Fruit fly (Drosophila melanogaster) whole organism, embryonic: ENCODE data around the gene Pebp1.

ENCODE experiments used
- Asciz ChIP-seq: fragments of 200-800 bp; sonication (Bioruptor generic); optimal IDR thresholded peaks from 2 replicates; lab custom pipeline; 2017; ENCODE audit warnings: missing biosample characterization, mild to moderate bottlenecking, missing genetic modification characterization, missing genetic modification reagents
- BtbVII ChIP-seq: fragments of 200-800 bp; sonication (Bioruptor generic); optimal IDR thresholded peaks from 3 replicates; lab custom pipeline; 2017; ENCODE audit warnings: missing biosample characterization, mild to moderate bottlenecking, missing genetic modification characterization
- CG10147 ChIP-seq: fragments of 200-800 bp; sonication (Bioruptor generic); optimal IDR thresholded peaks from 2 replicates; lab custom pipeline; 2019; ENCODE audit warnings: missing biosample characterization, mild to moderate bottlenecking, missing genetic modification characterization, moderate library complexity
- CG10209 ChIP-seq: fragments of 200-800 bp; sonication (Bioruptor generic); optimal IDR thresholded peaks from 3 replicates; lab custom pipeline; 2017; ENCODE audit warnings: missing biosample characterization, mild to moderate bottlenecking, missing genetic modification characterization, missing genetic modification reagents
- CG10431 ChIP-seq: fragments of 200-800 bp; sonication (Bioruptor generic); optimal IDR thresholded peaks from 3 replicates; lab custom pipeline; 2018; ENCODE audit warnings: missing biosample characterization, mild to moderate bottlenecking, missing genetic modification characterization
- CG10654 ChIP-seq: fragments of 200-800 bp; sonication (Bioruptor generic); optimal IDR thresholded peaks from 2 replicates; lab custom pipeline; 2016; ENCODE audit warnings: missing biosample characterization, missing genetic modification characterization
- CG12104 ChIP-seq: fragments of 200-800 bp; sonication (Bioruptor generic); optimal IDR thresholded peaks from 3 replicates; lab custom pipeline; 2016; ENCODE audit warnings: missing biosample characterization, missing genetic modification characterization
- CG12659 ChIP-seq: fragments of 200-800 bp; sonication (Bioruptor generic); optimal IDR thresholded peaks from 3 replicates; lab custom pipeline; 2017; ENCODE audit warnings: mild to moderate bottlenecking, missing biosample characterization, missing genetic modification reagents, missing genetic modification characterization
- CG14441 ChIP-seq: fragments of 200-800 bp; sonication (Bioruptor generic); IDR thresholded peaks from 2 replicates; pipeline ENCODE4 v1.3.6; 2022; ENCODE audit warnings: missing biosample characterization, missing genetic modification characterization
- CG14710 ChIP-seq: fragments of 200-800 bp; sonication (Bioruptor generic); optimal IDR thresholded peaks from 3 replicates; lab custom pipeline; 2019; ENCODE audit warnings: missing biosample characterization, mild to moderate bottlenecking, missing genetic modification characterization, moderate library complexity
- CG14860 ChIP-seq: fragments of 200-800 bp; sonication (Bioruptor generic); IDR thresholded peaks from 3 replicates; pipeline ENCODE4 v1.3.6; 2022; ENCODE audit warnings: missing biosample characterization, missing genetic modification characterization; ENCODE audit not compliant: partially characterized antibody
- CG15011 ChIP-seq: fragments of 200-800 bp; sonication (Bioruptor generic); optimal IDR thresholded peaks from 3 replicates; lab custom pipeline; 2018; ENCODE audit warnings: missing biosample characterization, mild to moderate bottlenecking, missing genetic modification characterization
- CG16813 ChIP-seq: fragments of 200-800 bp; sonication (Bioruptor generic); IDR thresholded peaks from 3 replicates; pipeline ENCODE4 v1.3.6; 2022; ENCODE audit warnings: missing biosample characterization, missing genetic modification characterization; ENCODE audit not compliant: partially characterized antibody
- CG17186 ChIP-seq: fragments of 200-800 bp; sonication (Bioruptor generic); optimal IDR thresholded peaks from 3 replicates; lab custom pipeline; 2017; ENCODE audit warnings: missing biosample characterization, missing genetic modification reagents, missing genetic modification characterization
- CG17328 ChIP-seq: fragments of 200-800 bp; sonication (Bioruptor generic); IDR thresholded peaks from 2 replicates; pipeline ENCODE4 v1.3.6; 2022; ENCODE audit warnings: missing biosample characterization, missing genetic modification characterization
- CG2875 ChIP-seq: fragments of 200-800 bp; sonication (Bioruptor generic); optimal IDR thresholded peaks from 2 replicates; lab custom pipeline; 2017; ENCODE audit warnings: missing biosample characterization, mild to moderate bottlenecking, missing genetic modification characterization, missing genetic modification reagents
- CG3838 ChIP-seq: fragments of 200-800 bp; sonication (Bioruptor generic); optimal IDR thresholded peaks from 3 replicates; lab custom pipeline; 2016; ENCODE audit warnings: missing biosample characterization, missing genetic modification characterization
- CG4424 ChIP-seq: fragments of 200-800 bp; sonication (Bioruptor generic); optimal IDR thresholded peaks from 3 replicates; lab custom pipeline; 2016; ENCODE audit warnings: missing biosample characterization, missing genetic modification characterization
- CG8089 ChIP-seq: fragments of 200-800 bp; sonication (Bioruptor generic); optimal IDR thresholded peaks from 3 replicates; lab custom pipeline; 2016; ENCODE audit warnings: missing biosample characterization, missing genetic modification characterization
- CG8281 ChIP-seq: fragments of 200-800 bp; sonication (Bioruptor generic); optimal IDR thresholded peaks from 2 replicates; lab custom pipeline; 2018; ENCODE audit warnings: missing biosample characterization, mild to moderate bottlenecking, missing genetic modification characterization, moderate library complexity
- Dfd ChIP-seq, 2 experiments: fragments of >200 bp; optimal IDR thresholded peaks; 2 replicates each; lab custom pipeline; 2017; ENCODE audit warnings: missing biosample characterization in 2 of 2, missing genetic modification characterization in 2 of 2
- Ets97D ChIP-seq: fragments of 200-800 bp; sonication (Bioruptor generic); optimal IDR thresholded peaks from 3 replicates; lab custom pipeline; 2016; ENCODE audit warnings: missing biosample characterization, missing genetic modification characterization
- H2.0 ChIP-seq: fragments of 200-800 bp; sonication (Bioruptor generic); IDR thresholded peaks from 2 replicates; pipeline ENCODE4 v1.3.6; 2022; ENCODE audit warnings: missing biosample characterization, missing genetic modification characterization
- Hr3 ChIP-seq: fragments of 200-800 bp; sonication (Bioruptor generic); optimal IDR thresholded peaks from 3 replicates; lab custom pipeline; 2016; ENCODE audit warnings: missing biosample characterization, missing genetic modification characterization
- Meics ChIP-seq: fragments of 200-800 bp; sonication (Bioruptor generic); optimal IDR thresholded peaks from 2 replicates; lab custom pipeline; 2017; ENCODE audit warnings: missing biosample characterization, mild to moderate bottlenecking, missing genetic modification characterization
- NC2α ChIP-seq: fragments of 200-800 bp; sonication (Bioruptor generic); optimal IDR thresholded peaks from 2 replicates; lab custom pipeline; 2016; ENCODE audit warnings: missing biosample characterization, missing genetic modification characterization
- Rx ChIP-seq: fragments of 200-800 bp; sonication (Bioruptor generic); IDR thresholded peaks from 2 replicates; pipeline ENCODE4 v1.3.6; 2022; ENCODE audit warnings: missing biosample characterization, missing genetic modification characterization
- Side ChIP-seq: fragments of 200-800 bp; sonication (Bioruptor generic); optimal IDR thresholded peaks from 2 replicates; lab custom pipeline; 2016; ENCODE audit warnings: missing biosample characterization, missing genetic modification characterization
- Spps ChIP-seq: fragments of 200-800 bp; sonication (Bioruptor generic); optimal IDR thresholded peaks from 2 replicates; lab custom pipeline; 2018; ENCODE audit warnings: missing biosample characterization, mild to moderate bottlenecking, missing genetic modification characterization
- bcd ChIP-seq: fragments of 200-800 bp; sonication (Bioruptor generic); optimal IDR thresholded peaks from 2 replicates; lab custom pipeline; 2017; ENCODE audit warnings: missing biosample characterization, mild to moderate bottlenecking, missing genetic modification characterization
- cato ChIP-seq: fragments of 200-800 bp; sonication (Bioruptor generic); optimal IDR thresholded peaks from 2 replicates; lab custom pipeline; 2016; ENCODE audit warnings: missing biosample characterization, missing genetic modification characterization, borderline replicate concordance
- dm ChIP-seq: fragments of 200-800 bp; sonication (Bioruptor generic); optimal IDR thresholded peaks from 3 replicates; lab custom pipeline; 2016; ENCODE audit warnings: missing biosample characterization, missing genetic modification characterization
- dmrt11E ChIP-seq: fragments of 200-800 bp; sonication (Bioruptor generic); optimal IDR thresholded peaks from 3 replicates; lab custom pipeline; 2018; ENCODE audit warnings: missing biosample characterization, mild to moderate bottlenecking, missing genetic modification characterization, moderate library complexity
- gce ChIP-seq: fragments of 200-800 bp; sonication (Bioruptor generic); IDR thresholded peaks from 3 replicates; pipeline ENCODE4 v1.3.6; 2022; ENCODE audit warnings: missing biosample characterization, missing genetic modification characterization
- ham ChIP-seq: fragments of 200-800 bp; sonication (Bioruptor generic); IDR thresholded peaks from 2 replicates; pipeline ENCODE4 v1.3.6; 2022; ENCODE audit warnings: missing biosample characterization, missing genetic modification characterization
- hbn ChIP-seq: fragments of 200-800 bp; sonication (Bioruptor generic); IDR thresholded peaks from 2 replicates; pipeline ENCODE4 v1.3.6; 2022; ENCODE audit warnings: missing biosample characterization, missing genetic modification characterization; ENCODE audit not compliant: partially characterized antibody
- jing ChIP-seq: fragments of 200-800 bp; sonication (Bioruptor generic); optimal IDR thresholded peaks from 2 replicates; lab custom pipeline; 2018; ENCODE audit warnings: missing biosample characterization, mild to moderate bottlenecking, missing genetic modification characterization
- luna ChIP-seq: fragments of 200-800 bp; sonication (Bioruptor generic); optimal IDR thresholded peaks from 2 replicates; lab custom pipeline; 2016; ENCODE audit warnings: missing biosample characterization, missing genetic modification characterization
- mam ChIP-seq: fragments of 200-800 bp; sonication (Bioruptor generic); optimal IDR thresholded peaks from 3 replicates; lab custom pipeline; 2016; ENCODE audit warnings: missing biosample characterization, missing genetic modification characterization
- mirr ChIP-seq: fragments of 200-800 bp; sonication (Bioruptor generic); optimal IDR thresholded peaks from 3 replicates; lab custom pipeline; 2018; ENCODE audit warnings: missing biosample characterization, mild to moderate bottlenecking, missing genetic modification characterization
- nerfin-2 ChIP-seq: fragments of 200-800 bp; sonication (Bioruptor generic); IDR thresholded peaks from 2 replicates; pipeline ENCODE4 v1.3.6; 2022; ENCODE audit warnings: missing biosample characterization, missing genetic modification characterization; ENCODE audit not compliant: partially characterized antibody
- nom ChIP-seq: fragments of 200-800 bp; sonication (Bioruptor generic); optimal IDR thresholded peaks from 2 replicates; lab custom pipeline; 2017; ENCODE audit warnings: missing biosample characterization, missing genetic modification characterization, mild to moderate bottlenecking, moderate library complexity, missing genetic modification reagents
- pb ChIP-seq: fragments of 200-800 bp; sonication (Bioruptor generic); optimal IDR thresholded peaks from 3 replicates; lab custom pipeline; 2016; ENCODE audit warnings: missing biosample characterization, missing genetic modification characterization
- pfk ChIP-seq: fragments of 200-800 bp; sonication (Bioruptor generic); optimal IDR thresholded peaks from 2 replicates; lab custom pipeline; 2018; ENCODE audit warnings: missing biosample characterization, mild to moderate bottlenecking, missing genetic modification characterization, moderate library complexity
- pnt ChIP-seq: fragments of 200-800 bp; sonication (Bioruptor generic); optimal IDR thresholded peaks from 3 replicates; lab custom pipeline; 2016; ENCODE audit warnings: missing biosample characterization, missing genetic modification characterization
- ro ChIP-seq: fragments of 200-800 bp; sonication (Bioruptor generic); IDR thresholded peaks from 2 replicates; pipeline ENCODE4 v1.3.6; 2022; ENCODE audit warnings: missing biosample characterization, missing genetic modification characterization
- so ChIP-seq: fragments of 200-800 bp; sonication (Bioruptor generic); IDR thresholded peaks from 3 replicates; pipeline ENCODE4 v1.3.6; 2022; ENCODE audit warnings: missing biosample characterization, missing genetic modification characterization
- tgo ChIP-seq: fragments of 200-800 bp; sonication (Bioruptor generic); IDR thresholded peaks from 3 replicates; pipeline ENCODE4 v1.3.6; 2022; ENCODE audit warnings: missing biosample characterization, missing genetic modification characterization
- trem ChIP-seq: fragments of 200-800 bp; optimal IDR thresholded peaks from 3 replicates; lab custom pipeline; 2019; ENCODE audit warnings: missing biosample characterization, mild to moderate bottlenecking, missing genetic modification characterization, moderate library complexity
- zfh2 ChIP-seq: fragments of 200-800 bp; sonication (Bioruptor generic); optimal IDR thresholded peaks from 2 replicates; lab custom pipeline; 2016; ENCODE audit warnings: missing biosample characterization, missing genetic modification characterization

Gene Pebp1

dm6 chr3R:22491088-22491879, 25.4 kb downstream of the Pebp1 start, which contains the start of the genes CCT1 and tHMG1 (continued):
- TF ChIP-seq CG2875 (GFP tag; lab: Kevin White, UChicago) (no peak), so (GFP tag; lab: Robert Waterston, UW) (no peak), trem (tag; lab: Kevin White, UChicago) (peak; percentile 77), Spps (tag; lab: Kevin White, UChicago) (peak; percentile 19), CG10431 (GFP tag; lab: Kevin White, UChicago) (no peak), nom (no peak), CG10654 (GFP tag; lab: Kevin White, UChicago) (no peak), Rx (GFP tag; lab: Robert Waterston, UW) (no peak), CG12659 (GFP tag; lab: Kevin White, UChicago) (peak; percentile 35), CG15011 (GFP tag; lab: Kevin White, UChicago) (no peak), zfh2 (GFP tag; lab: Kevin White, UChicago) (no peak), bcd (GFP tag; lab: Kevin White, UChicago) (no peak), dm (GFP tag; lab: Kevin White, UChicago) (peak; percentile 76), nerfin-2 (GFP tag; lab: Robert Waterston, UW) (peak; percentile 84), pnt (GFP tag; lab: Kevin White, UChicago) (no peak), mam (GFP tag; lab: Kevin White, UChicago) (no peak), Dfd (GFP tag; optimal IDR thresholded peaks at IDR 0.05; lab: Kevin White, UChicago) (no peak), CG8281 (tag; lab: Kevin White, UChicago) (no peak), pb (GFP tag; lab: Kevin White, UChicago) (no peak), tgo (GFP tag; lab: Robert Waterston, UW) (no peak), CG10209 (GFP tag; lab: Kevin White, UChicago) (no peak), CG3838 (no peak), luna (GFP tag; lab: Kevin White, UChicago) (no peak), CG16813 (GFP tag; lab: Robert Waterston, UW) (peak; percentile 96), CG14710 (tag; lab: Kevin White, UChicago) (peak; percentile 67), BtbVII (GFP tag; lab: Kevin White, UChicago) (no peak), CG8089 (GFP tag; lab: Kevin White, UChicago) (no peak), CG17328 (GFP tag; lab: Robert Waterston, UW) (no peak), CG4424 (GFP tag; lab: Kevin White, UChicago) (peak; percentile 24), Side (GFP tag; lab: Kevin White, UChicago) (no peak), gce (GFP tag; lab: Robert Waterston, UW) (no peak), mirr (no peak), pfk (no peak), CG12104 (GFP tag; lab: Kevin White, UChicago) (no peak), ham (GFP tag; lab: Robert Waterston, UW) (no peak), CG10147 (GFP tag; lab: Kevin White, UChicago) (no peak), dmrt11E (no peak), cato (GFP tag; lab: Kevin White, UChicago) (no peak), Hr3 (GFP tag; lab: Kevin White, UChicago) (no peak), CG14860 (GFP tag; lab: Robert Waterston, UW) (peak; percentile 95), NC2α (GFP tag; lab: Kevin White, UChicago) (no peak), Asciz (GFP tag; lab: Kevin White, UChicago) (no peak), ro (GFP tag; lab: Robert Waterston, UW) (no peak), Meics (GFP tag; lab: Kevin White, UChicago) (no peak), CG17186 (GFP tag; lab: Kevin White, UChicago) (peak; percentile 17), CG14441 (GFP tag; lab: Robert Waterston, UW) (no peak), hbn (GFP tag; lab: Robert Waterston, UW) (peak; percentile 95), H2.0 (GFP tag; lab: Robert Waterston, UW) (no peak), jing (GFP tag; lab: Kevin White, UChicago) (no peak), Ets97D (GFP tag; lab: Kevin White, UChicago) (peak; percentile 56)
